Worm (Caenorhabditis elegans) whole organism, young adult: ENCODE measurements around the gene Y49E10.16.

ENCODE experiments used
- C06A6.2 ChIP-seq: fragments of 200-800 bp; sonication (Bioruptor generic); conservative IDR thresholded peaks from 2 replicates; pipeline ENCODE4 v1.3.6; 2022; ENCODE audit warnings: missing genetic modification characterization, missing compliant biosample characterization
- C17E4.6 ChIP-seq: fragments of 200-800 bp; sonication (Bioruptor generic); IDR thresholded peaks from 2 replicates; pipeline ENCODE4 v1.3.6; 2022; ENCODE audit warnings: missing genetic modification reagents, missing genetic modification characterization, missing compliant biosample characterization
- F23B12.7 ChIP-seq: sonication (generic microtip); optimal IDR thresholded peaks from 2 replicates; lab custom pipeline; 2017; ENCODE audit warnings: missing genetic modification characterization, mild to moderate bottlenecking, missing compliant biosample characterization, antibody characterized with exemption, moderate library complexity; ENCODE audit not compliant: insufficient read depth
- F33H1.4 ChIP-seq: fragments of 200-800 bp; sonication (Bioruptor generic); IDR thresholded peaks from 2 replicates; pipeline ENCODE4 v1.3.6; 2022; ENCODE audit warnings: missing genetic modification reagents, missing genetic modification characterization, missing compliant biosample characterization
- F39B2.1 ChIP-seq: fragments of 200-800 bp; sonication (Bioruptor generic); IDR thresholded peaks from 2 replicates; pipeline ENCODE4 v1.3.6; 2022; ENCODE audit warnings: missing genetic modification reagents, missing genetic modification characterization, missing compliant biosample characterization
- F49E8.2 ChIP-seq: sonication (generic microtip); optimal IDR thresholded peaks from 3 replicates; lab custom pipeline; 2017; ENCODE audit warnings: missing genetic modification characterization, mild to moderate bottlenecking, missing compliant biosample characterization, antibody characterized with exemption, moderate library complexity; ENCODE audit not compliant: insufficient read depth
- F52B5.7 ChIP-seq: sonication (generic microtip); optimal IDR thresholded peaks from 2 replicates; lab custom pipeline; 2016; ENCODE audit warnings: mild to moderate bottlenecking, missing genetic modification characterization, missing compliant biosample characterization
- F57C9.4 ChIP-seq: sonication (generic microtip); optimal IDR thresholded peaks from 2 replicates; lab custom pipeline; 2017; ENCODE audit warnings: mild to moderate bottlenecking, missing genetic modification characterization, missing compliant biosample characterization
- K12H6.12 ChIP-seq: fragments of 200-800 bp; sonication (Bioruptor generic); optimal IDR thresholded peaks from 2 replicates; lab custom pipeline; 2018; ENCODE audit warnings: mild to moderate bottlenecking, missing genetic modification characterization, missing compliant biosample characterization
- Y53F4B.3 ChIP-seq: fragments of 200-800 bp; sonication (Bioruptor generic); IDR thresholded peaks from 2 replicates; pipeline ENCODE4 v1.3.6; 2022; ENCODE audit warnings: missing genetic modification reagents, missing genetic modification characterization, missing compliant biosample characterization
- Y53G8AR.9 ChIP-seq: fragments of 200-800 bp; sonication (Bioruptor generic); conservative IDR thresholded peaks from 2 replicates; pipeline ENCODE4 v1.3.6; 2022; ENCODE audit warnings: missing genetic modification reagents, missing genetic modification characterization, missing compliant biosample characterization
- Y67H2A.10 ChIP-seq: fragments of 200-800 bp; sonication (Bioruptor generic); conservative IDR thresholded peaks from 2 replicates; pipeline ENCODE4 v1.3.6; 2022; ENCODE audit warnings: missing genetic modification reagents, missing genetic modification characterization, missing compliant biosample characterization
- Y95B8A.8 ChIP-seq: fragments of 200-800 bp; sonication (Bioruptor generic); IDR thresholded peaks from 2 replicates; pipeline ENCODE4 v1.3.6; 2022; ENCODE audit warnings: missing genetic modification reagents, missing genetic modification characterization, missing compliant biosample characterization
- aptf-2 ChIP-seq: fragments of 200-800 bp; sonication (Bioruptor generic); conservative IDR thresholded peaks from 2 replicates; pipeline ENCODE4 v1.3.6; 2022; ENCODE audit warnings: missing genetic modification reagents, missing genetic modification characterization, missing compliant biosample characterization
- athp-1 ChIP-seq: sonication (generic microtip); optimal IDR thresholded peaks from 2 replicates; lab custom pipeline; 2017; ENCODE audit warnings: mild to moderate bottlenecking, missing genetic modification characterization, missing compliant biosample characterization
- cebp-1 ChIP-seq, 2 experiments: fragments of 200-800 bp in 1 of 2; sonication (Bioruptor generic) in 1 of 2; sonication (generic microtip) in 1 of 2; IDR thresholded peaks in 1 of 2; optimal IDR thresholded peaks in 1 of 2; 2 replicates each; pipeline versions ENCODE4 v1.3.6 to Lab custom; 2017 to 2022; ENCODE audit warnings: missing compliant biosample characterization in 2 of 2, missing genetic modification characterization in 2 of 2, mild to moderate bottlenecking in 1 of 2, missing genetic modification reagents in 1 of 2, moderate library complexity in 1 of 2
- ceh-100 ChIP-seq: fragments of 200-800 bp; sonication (Bioruptor generic); IDR thresholded peaks from 2 replicates; pipeline ENCODE4 v1.3.6; 2022; ENCODE audit warnings: missing genetic modification reagents, missing genetic modification characterization, missing compliant biosample characterization
- ceh-91 ChIP-seq: fragments of 200-800 bp; sonication (Bioruptor generic); IDR thresholded peaks from 2 replicates; pipeline ENCODE4 v1.3.6; 2022; ENCODE audit warnings: missing genetic modification reagents, missing genetic modification characterization, missing compliant biosample characterization
- dox-1 ChIP-seq: fragments of 200-800 bp; sonication (Bioruptor generic); IDR thresholded peaks from 2 replicates; pipeline ENCODE4 v1.3.6; 2022; ENCODE audit warnings: missing genetic modification reagents, missing genetic modification characterization, missing compliant biosample characterization
- egrh-3 ChIP-seq: fragments of 200-800 bp; sonication (Bioruptor generic); IDR thresholded peaks from 2 replicates; pipeline ENCODE4 v1.3.6; 2022; ENCODE audit warnings: missing genetic modification reagents, missing genetic modification characterization, missing compliant biosample characterization
- ekl-4 ChIP-seq: fragments of 200-800 bp; sonication (Bioruptor generic); IDR thresholded peaks from 2 replicates; pipeline ENCODE4 v1.3.6; 2022; ENCODE audit warnings: missing genetic modification reagents, missing genetic modification characterization, missing compliant biosample characterization
- hlh-26 ChIP-seq: fragments of 200-800 bp; sonication (Bioruptor generic); conservative IDR thresholded peaks from 2 replicates; pipeline ENCODE4 v1.3.6; 2022; ENCODE audit warnings: missing genetic modification reagents, missing genetic modification characterization, missing compliant biosample characterization
- hmg-1.2 ChIP-seq: fragments of 200-800 bp; sonication (Bioruptor generic); IDR thresholded peaks from 2 replicates; pipeline ENCODE4 v1.3.6; 2022; ENCODE audit warnings: missing genetic modification reagents, missing genetic modification characterization, missing compliant biosample characterization
- hsf-1 ChIP-seq: fragments of 200-800 bp; sonication (Bioruptor generic); IDR thresholded peaks from 2 replicates; pipeline ENCODE4 v1.3.6; 2022; ENCODE audit warnings: missing genetic modification reagents, missing genetic modification characterization, missing compliant biosample characterization
- lag-1 ChIP-seq: fragments of 200-800 bp; sonication (Bioruptor generic); IDR thresholded peaks from 2 replicates; pipeline ENCODE4 v1.3.6; 2022; ENCODE audit warnings: missing genetic modification reagents, missing genetic modification characterization, missing compliant biosample characterization
- let-526 ChIP-seq: fragments of 200-800 bp; sonication (Bioruptor generic); IDR thresholded peaks from 2 replicates; pipeline ENCODE4 v1.3.6; 2022; ENCODE audit warnings: missing genetic modification reagents, missing genetic modification characterization, missing compliant biosample characterization
- lin-26 ChIP-seq: fragments of 200-800 bp; sonication (Bioruptor generic); IDR thresholded peaks from 2 replicates; pipeline ENCODE4 v1.3.6; 2022; ENCODE audit warnings: missing genetic modification reagents, missing genetic modification characterization, missing compliant biosample characterization
- lin-40 ChIP-seq: sonication (generic microtip); optimal IDR thresholded peaks from 2 replicates; lab custom pipeline; 2016; ENCODE audit warnings: missing genetic modification characterization, mild to moderate bottlenecking, missing compliant biosample characterization, missing genotype, missing genetic modification reagents
- lir-1 ChIP-seq: fragments of 200-800 bp; sonication (Bioruptor generic); conservative IDR thresholded peaks from 2 replicates; pipeline ENCODE4 v1.3.6; 2022; ENCODE audit warnings: missing genetic modification reagents, missing genetic modification characterization, missing compliant biosample characterization
- lsl-1 ChIP-seq: fragments of 200-800 bp; sonication (Bioruptor generic); optimal IDR thresholded peaks from 2 replicates; lab custom pipeline; 2018; ENCODE audit warnings: mild to moderate bottlenecking, missing genetic modification characterization, moderate library complexity, missing compliant biosample characterization
- madf-10 ChIP-seq: sonication (generic microtip); optimal IDR thresholded peaks from 2 replicates; lab custom pipeline; 2016; ENCODE audit warnings: mild to moderate bottlenecking, missing genetic modification characterization, missing compliant biosample characterization
- madf-3 ChIP-seq: fragments of 200-800 bp; sonication (Bioruptor generic); IDR thresholded peaks from 2 replicates; pipeline ENCODE4 v1.3.6; 2022; ENCODE audit warnings: missing genetic modification reagents, missing genetic modification characterization, missing compliant biosample characterization
- madf-6 ChIP-seq: fragments of 200-800 bp; sonication (Bioruptor generic); IDR thresholded peaks from 2 replicates; pipeline ENCODE4 v1.3.6; 2022; ENCODE audit warnings: missing genetic modification reagents, missing genetic modification characterization, missing compliant biosample characterization
- nfya-2 ChIP-seq: fragments of 200-800 bp; sonication (Bioruptor generic); IDR thresholded peaks from 2 replicates; pipeline ENCODE4 v1.3.6; 2022; ENCODE audit warnings: missing genetic modification reagents, missing genetic modification characterization, missing compliant biosample characterization
- nfyb-1 ChIP-seq: fragments of 200-800 bp; sonication (Bioruptor generic); IDR thresholded peaks from 2 replicates; pipeline ENCODE4 v1.3.6; 2022; ENCODE audit warnings: missing genetic modification reagents, missing genetic modification characterization, missing compliant biosample characterization
- nhr-120 ChIP-seq: fragments of 200-800 bp; sonication (Bioruptor generic); IDR thresholded peaks from 2 replicates; pipeline ENCODE4 v1.3.6; 2022; ENCODE audit warnings: missing genetic modification characterization, missing compliant biosample characterization
- nhr-80 ChIP-seq: sonication (generic microtip); optimal IDR thresholded peaks from 2 replicates; lab custom pipeline; 2016; ENCODE audit warnings: missing genetic modification characterization, missing compliant biosample characterization
- pbrm-1 ChIP-seq: fragments of 200-800 bp; sonication (Bioruptor generic); IDR thresholded peaks from 2 replicates; pipeline ENCODE4 v1.3.6; 2022; ENCODE audit warnings: missing genetic modification reagents, missing genetic modification characterization, missing compliant biosample characterization
- tbp1 ChIP-seq: fragments of 200-800 bp; sonication (Bioruptor generic); optimal IDR thresholded peaks from 2 replicates; lab custom pipeline; 2018; ENCODE audit warnings: mild to moderate bottlenecking, missing genetic modification characterization, missing compliant biosample characterization
- tlf-1 ChIP-seq: fragments of 200-800 bp; sonication (Bioruptor generic); optimal IDR thresholded peaks from 2 replicates; lab custom pipeline; 2018; ENCODE audit warnings: mild to moderate bottlenecking, missing genetic modification characterization, missing compliant biosample characterization
- xnd-1 ChIP-seq: sonication (generic microtip); optimal IDR thresholded peaks from 2 replicates; lab custom pipeline; 2016; ENCODE audit warnings: missing genotype, missing genetic modification reagents, missing genetic modification characterization, missing compliant biosample characterization
- ztf-28 ChIP-seq: fragments of 200-800 bp; sonication (Bioruptor generic); IDR thresholded peaks from 2 replicates; pipeline ENCODE4 v1.3.6; 2022; ENCODE audit warnings: missing genetic modification reagents, missing genetic modification characterization, missing compliant biosample characterization
- ztf-6 ChIP-seq: fragments of 200-800 bp; sonication (Bioruptor generic); IDR thresholded peaks from 2 replicates; pipeline ENCODE4 v1.3.6; 2022; ENCODE audit warnings: missing genetic modification reagents, missing genetic modification characterization, missing compliant biosample characterization

Gene Y49E10.16

ce11 chrIII:12445223-12445622 is 14.9 kb downstream of the Y49E10.16 start:
- TF ChIP-seq nhr-80 = peak; percentile 67
- TF ChIP-seq F23B12.7 (tag; lab: Kevin White, UChicago) = no peak
- TF ChIP-seq nfya-2 (GFP tag; lab: Robert Waterston, UW) = no peak
- TF ChIP-seq hlh-26 (GFP tag; lab: Robert Waterston, UW) = no peak

ce11 chrIII:12445991-12446502 is 15.7 kb downstream of the Y49E10.16 start, which contains the start of gene Y49E10.18:
TSS of gene Y49E10.18 (minus strand) at chrIII:12446106.
- TF ChIP-seq lin-26 (GFP tag; lab: Robert Waterston, UW) = no peak
- TF ChIP-seq nhr-80 = peak; percentile 36
- TF ChIP-seq, all 124 proteins: peak for 1

- TF ChIP-seq C17E4.6 (GFP tag; lab: Robert Waterston, UW) (peak; percentile 59; the same call in 1 of the 2 replicates), ekl-4 (GFP tag; lab: Robert Waterston, UW) (peak; percentile 61), C06A6.2 (peak; percentile 32; the same call in 1 of the 2 replicates), K12H6.12 (tag; lab: Kevin White, UChicago) (peak; percentile 14), F39B2.1 (GFP tag; lab: Robert Waterston, UW) (no peak), F33H1.4 (GFP tag; lab: Robert Waterston, UW) (peak; percentile 94), ztf-28 (peak; percentile 79), aptf-2 (GFP tag; lab: Robert Waterston, UW) (0 out of 2 replicates have a peak, but pooled peaks have one; percentile 30), ceh-100 (peak; percentile 65; the same call in 1 of the 2 replicates), xnd-1 (tag; lab: Kevin White, UChicago) (peak; percentile 72), nfyb-1 (peak; percentile 65), ceh-91 (peak; percentile 85), tlf-1 (GFP tag; lab: Kevin White, UChicago) (peak; percentile 76), lsl-1 (peak; percentile 82), Y95B8A.8 (GFP tag; lab: Robert Waterston, UW) (peak; percentile 73; the same call in 1 of the 2 replicates), egrh-3 (GFP tag; lab: Robert Waterston, UW) (peak; percentile 49; the same call in 1 of the 2 replicates), madf-10 (no peak), let-526 (GFP tag; lab: Robert Waterston, UW) (no peak), lin-40 (tag; lab: Kevin White, UChicago) (peak; percentile 57), F57C9.4 (tag; lab: Kevin White, UChicago) (no peak), F52B5.7 (tag; lab: Kevin White, UChicago) (peak; percentile 20), ztf-6 (no peak), Y53G8AR.9 (GFP tag; lab: Robert Waterston, UW) (peak; percentile 57; the same call in 1 of the 2 replicates), athp-1 (tag; lab: Kevin White, UChicago) (peak; percentile 38), hmg-1.2 (GFP tag; lab: Robert Waterston, UW) (peak; percentile 97), lag-1 (GFP tag; lab: Robert Waterston, UW) (no peak), pbrm-1 (0 out of 2 replicates have a peak, but pooled peaks have one; percentile 48), cebp-1 (GFP tag; IDR thresholded peaks at IDR 0.05; lab: Robert Waterston, UW) (no peak), cebp-1 (tag; optimal IDR thresholded peaks at IDR 0.05; lab: Kevin White, UChicago) (peak; percentile 68), madf-3 (GFP tag; lab: Robert Waterston, UW) (peak; percentile 89), Y67H2A.10 (0 out of 2 replicates have a peak, but pooled peaks have one; percentile 32), hsf-1 (GFP tag; lab: Robert Waterston, UW) (peak; percentile 38; the same call in 1 of the 2 replicates), lir-1 (GFP tag; lab: Robert Waterston, UW) (no peak; the same call in 1 of the 2 replicates), dox-1 (GFP tag; lab: Robert Waterston, UW) (peak; percentile 89), tbp1 (GFP tag; lab: Kevin White, UChicago) (peak; percentile 57), nhr-120 (no peak), Y53F4B.3 (GFP tag; lab: Robert Waterston, UW) (0 out of 2 replicates have a peak, but pooled peaks have one; percentile 42), F49E8.2 (tag; lab: Kevin White, UChicago) (peak; percentile 32), madf-6 (GFP tag; lab: Robert Waterston, UW) (peak; percentile 93)
Measured at ce11 chrIII:12453315-12453714, 23.0 kb downstream of the Y49E10.16 start, which contains the start of gene ani-1. TSS of gene ani-1 (minus strand) at chrIII:12453375.
